Fruit fly (Drosophila melanogaster): ENCODE results near the gene CG13841.

CG13841 gene

DNA sequence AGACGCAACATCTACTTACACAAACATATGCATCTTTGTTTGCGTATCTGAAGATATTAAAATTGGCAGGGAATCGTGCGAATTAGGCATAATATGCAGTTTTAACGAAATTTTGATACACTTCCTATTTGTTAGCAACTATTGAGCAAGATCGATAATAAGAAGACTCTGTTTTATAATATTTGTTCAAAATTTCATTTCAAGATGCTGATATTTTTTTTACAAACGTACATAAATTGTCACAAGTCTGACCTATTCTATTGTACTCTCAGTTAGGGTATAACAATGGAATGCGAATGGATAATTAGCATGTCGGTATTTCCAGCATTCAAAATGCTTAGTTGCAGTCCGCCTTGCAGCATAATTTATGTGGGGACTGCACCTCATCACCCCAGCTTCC is 39.6 kb downstream of the CG13841 start (continued):
- TF ChIP-seq org-1 (GFP tag; optimal IDR thresholded peaks at IDR 0.05): no peak
- TF ChIP-seq CG15514 (GFP tag; optimal IDR thresholded peaks at IDR 0.05): no peak
- peak; percentile 28; the same call in 1 of the 2 replicates for TF ChIP-seq ssp (GFP tag; IDR thresholded peaks at IDR 0.05)
- TF ChIP-seq Neu2 (GFP tag; optimal IDR thresholded peaks at IDR 0.05; ENCODE audit: borderline replicate concordance): no peak
- no peak for TF ChIP-seq fd64A (GFP tag; optimal IDR thresholded peaks at IDR 0.05)
- no peak for TF ChIP-seq CG8924 (tag; optimal IDR thresholded peaks at IDR 0.05)
- no peak for TF ChIP-seq tx (GFP tag; optimal IDR thresholded peaks at IDR 0.05)
- TF ChIP-seq H2.0 (GFP tag; IDR thresholded peaks at IDR 0.05): no peak
- no peak for TF ChIP-seq sr (GFP tag; IDR thresholded peaks at IDR 0.05)
- TF ChIP-seq wdn (GFP tag; IDR thresholded peaks at IDR 0.05): no peak
- TF ChIP-seq pum (GFP tag; optimal IDR thresholded peaks at IDR 0.05): no peak
- no peak for TF ChIP-seq PHDP (tag; optimal IDR thresholded peaks at IDR 0.05)
- TF ChIP-seq hbn (GFP tag; IDR thresholded peaks at IDR 0.05; ENCODE audit: partially characterized antibody): no peak
- TF ChIP-seq lmd (GFP tag; IDR thresholded peaks at IDR 0.05): peak; percentile 37
- no peak for TF ChIP-seq her (GFP tag; optimal IDR thresholded peaks at IDR 0.05)
- no peak for TF ChIP-seq Optix (GFP tag; IDR thresholded peaks at IDR 0.05)
- no peak for TF ChIP-seq GATAe (GFP tag; conservative IDR thresholded peaks at IDR 0.05)
- no peak for TF ChIP-seq CG8478 (optimal IDR thresholded peaks at IDR 0.05)
- peak; percentile 66 for TF ChIP-seq stc (GFP tag; IDR thresholded peaks at IDR 0.05)
- TF ChIP-seq CG11247 (GFP tag; IDR thresholded peaks at IDR 0.05): 0 out of 2 replicates have a peak, but pooled peaks have one; percentile 27
- TF ChIP-seq disco-r (GFP tag; optimal IDR thresholded peaks at IDR 0.05): no peak
- no peak for TF ChIP-seq Abd-B (GFP tag; optimal IDR thresholded peaks at IDR 0.05)
- 0 out of 3 replicates have a peak, but pooled peaks have one; percentile 13 for TF ChIP-seq row (GFP tag; IDR thresholded peaks at IDR 0.05)
- TF ChIP-seq TFAM (GFP tag; optimal IDR thresholded peaks at IDR 0.05): no peak
- no peak for TF ChIP-seq ci (GFP tag; IDR thresholded peaks at IDR 0.05)
- TF ChIP-seq klu (GFP tag; IDR thresholded peaks at IDR 0.05): peak; percentile 42; the same call in 1 of the 2 replicates
- TF ChIP-seq Ets65A (GFP tag): peak; percentile 84
- no peak for TF ChIP-seq zfh2 (GFP tag; optimal IDR thresholded peaks at IDR 0.05)
- peak; percentile 17 for TF ChIP-seq sd (tag; optimal IDR thresholded peaks at IDR 0.05)
- TF ChIP-seq ase (GFP tag; IDR thresholded peaks at IDR 0.05): peak; percentile 41; the same call in 1 of the 3 replicates
- no peak for TF ChIP-seq CG3847 (GFP tag; IDR thresholded peaks at IDR 0.05)
- no peak for TF ChIP-seq CTCF (GFP tag; optimal IDR thresholded peaks at IDR 0.05)
- no peak for TF ChIP-seq pnt (GFP tag; optimal IDR thresholded peaks at IDR 0.05)
- no peak for TF ChIP-seq lilli (GFP tag; optimal IDR thresholded peaks at IDR 0.05)
- TF ChIP-seq CG30403 (GFP tag; optimal IDR thresholded peaks at IDR 0.05): peak; percentile 14
- TF ChIP-seq Sox100B (GFP tag; optimal IDR thresholded peaks at IDR 0.05): no peak
- TF ChIP-seq cato (GFP tag; optimal IDR thresholded peaks at IDR 0.05; ENCODE audit: borderline replicate concordance): no peak
- TF ChIP-seq E2f1 (GFP tag; IDR thresholded peaks at IDR 0.05): no peak
- no peak for TF ChIP-seq aop (GFP tag; IDR thresholded peaks at IDR 0.05)
- no peak for TF ChIP-seq CG31365 (tag; optimal IDR thresholded peaks at IDR 0.05)
- TF ChIP-seq D19A (tag; optimal IDR thresholded peaks at IDR 0.05): peak; percentile 86
- TF ChIP-seq Dbx (GFP tag; IDR thresholded peaks at IDR 0.05): no peak
- no peak for TF ChIP-seq CG4617 (GFP tag; optimal IDR thresholded peaks at IDR 0.05; ENCODE audit: borderline replicate concordance)
- no peak for TF ChIP-seq grn (GFP tag; optimal IDR thresholded peaks at IDR 0.05)
- TF ChIP-seq Hr78 (GFP tag; optimal IDR thresholded peaks at IDR 0.05): no peak
- no peak for TF ChIP-seq z (GFP tag; IDR thresholded peaks at IDR 0.05)
- TF ChIP-seq h (optimal IDR thresholded peaks at IDR 0.05): no peak
- TF ChIP-seq jing (GFP tag; optimal IDR thresholded peaks at IDR 0.05): no peak
- TF ChIP-seq mam (GFP tag; optimal IDR thresholded peaks at IDR 0.05): peak; percentile 7
- TF ChIP-seq fu2 (GFP tag; optimal IDR thresholded peaks at IDR 0.05): no peak
- peak; percentile 65 for TF ChIP-seq Med (GFP tag)
- peak; percentile 41; the same call in 1 of the 2 replicates for TF ChIP-seq ara (GFP tag; IDR thresholded peaks at IDR 0.05)
- TF ChIP-seq CG18619 (GFP tag; optimal IDR thresholded peaks at IDR 0.05): no peak
- no peak for TF ChIP-seq Lim3 (GFP tag; IDR thresholded peaks at IDR 0.05)
